Worm (Caenorhabditis elegans) whole organism, L3 larva: Measurements from ENCODE around the gene fbxa-65.

Source experiments
- R02D3.7 ChIP-seq: fragments of 150-350 bp; optimal IDR thresholded peaks from 2 replicates; lab custom pipeline; 2014; ENCODE audit warnings: missing biosample characterization, missing genetic modification characterization
- ZK546.5 ChIP-seq: sonication (generic microtip); optimal IDR thresholded peaks from 2 replicates; lab custom pipeline; 2017; ENCODE audit warnings: missing biosample characterization, missing genetic modification characterization
- aly-2 ChIP-seq: fragments of 150-350 bp; optimal IDR thresholded peaks from 2 replicates; lab custom pipeline; 2014; ENCODE audit warnings: missing biosample characterization, missing genetic modification characterization
- ceh-28 ChIP-seq: fragments of 150-350 bp; optimal IDR thresholded peaks from 2 replicates; lab custom pipeline; 2014; ENCODE audit warnings: missing biosample characterization, missing genetic modification reagents, missing genetic modification characterization
- ceh-82 ChIP-seq: fragments of 150-350 bp; optimal IDR thresholded peaks from 2 replicates; lab custom pipeline; 2014; ENCODE audit warnings: missing biosample characterization, missing genetic modification characterization
- ceh-9 ChIP-seq: sonication (generic microtip); optimal IDR thresholded peaks from 2 replicates; lab custom pipeline; 2018; ENCODE audit warnings: missing biosample characterization, missing genetic modification characterization
- daf-12 ChIP-seq: fragments of 150-350 bp; optimal IDR thresholded peaks from 2 replicates; lab custom pipeline; 2014; ENCODE audit warnings: missing biosample characterization, missing genetic modification reagents, missing genetic modification characterization
- egl-27 ChIP-seq: sonication (generic microtip); optimal IDR thresholded peaks from 4 replicates; lab custom pipeline; 2017; ENCODE audit warnings: missing biosample characterization, missing genetic modification reagents, missing genetic modification characterization
- egl-5 ChIP-seq: fragments of 150-350 bp; optimal IDR thresholded peaks from 2 replicates; lab custom pipeline; 2017; ENCODE audit warnings: missing biosample characterization, missing genetic modification reagents, missing genetic modification characterization, inconsistent platforms
- elt-1 ChIP-seq: fragments of 150-350 bp; optimal IDR thresholded peaks from 2 replicates; lab custom pipeline; 2014; ENCODE audit warnings: missing biosample characterization, missing genetic modification characterization
- elt-2 ChIP-seq: sonication (generic microtip); optimal IDR thresholded peaks from 2 replicates; lab custom pipeline; 2016; ENCODE audit warnings: missing genetic modification reagents, mild to moderate bottlenecking, missing genetic modification characterization, missing compliant biosample characterization
- elt-3 ChIP-seq, 3 experiments: fragments of 150-350 bp in 1 of 3; sonication (generic microtip) in 2 of 3; optimal IDR thresholded peaks; 2 replicates in 2 of 3; 4 replicates in 1 of 3; lab custom pipeline; 2014 to 2017; ENCODE audit warnings: missing biosample characterization in 3 of 3, missing genetic modification characterization in 3 of 3
- eor-1 ChIP-seq, 2 experiments: fragments of 150-350 bp; optimal IDR thresholded peaks; 2 replicates each; lab custom pipeline; 2014 to 2018; ENCODE audit warnings: missing biosample characterization in 2 of 2, missing genetic modification characterization in 2 of 2
- fkh-10 ChIP-seq: sonication (generic microtip); optimal IDR thresholded peaks from 2 replicates; lab custom pipeline; 2017; ENCODE audit warnings: missing biosample characterization, missing genetic modification reagents, missing genetic modification characterization
- fkh-2 ChIP-seq: fragments of 150-350 bp; optimal IDR thresholded peaks from 2 replicates; lab custom pipeline; 2014; ENCODE audit warnings: missing biosample characterization, missing genetic modification reagents, missing genetic modification characterization
- fos-1 ChIP-seq: fragments of 150-350 bp; optimal IDR thresholded peaks from 2 replicates; lab custom pipeline; 2014; ENCODE audit warnings: missing biosample characterization, missing genetic modification characterization
- jun-1 ChIP-seq: fragments of 150-350 bp; optimal IDR thresholded peaks from 2 replicates; lab custom pipeline; 2014; ENCODE audit warnings: missing biosample characterization, missing genetic modification reagents, missing genetic modification characterization
- lin-15B ChIP-seq: fragments of 150-350 bp; optimal IDR thresholded peaks from 2 replicates; lab custom pipeline; 2014; ENCODE audit warnings: missing biosample characterization, missing genetic modification characterization
- lin-39 ChIP-seq: fragments of 150-350 bp; optimal IDR thresholded peaks from 2 replicates; lab custom pipeline; 2018; ENCODE audit warnings: missing biosample characterization, missing genetic modification reagents, missing genetic modification characterization
- lsy-12 ChIP-seq: sonication (generic microtip); optimal IDR thresholded peaks from 2 replicates; lab custom pipeline; 2016; ENCODE audit warnings: mild to moderate bottlenecking, missing genetic modification characterization, missing compliant biosample characterization
- mdl-1 ChIP-seq: fragments of 150-350 bp; optimal IDR thresholded peaks from 2 replicates; lab custom pipeline; 2014; ENCODE audit warnings: missing biosample characterization, missing genetic modification characterization
- mml-1 ChIP-seq: fragments of 150-350 bp; sonication (generic microtip); optimal IDR thresholded peaks from 3 replicates; lab custom pipeline; 2014; ENCODE audit warnings: missing biosample characterization, missing genetic modification characterization
- nfya-1 ChIP-seq: sonication (generic microtip); optimal IDR thresholded peaks from 2 replicates; lab custom pipeline; 2017; ENCODE audit warnings: missing genetic modification characterization, mild to moderate bottlenecking, missing compliant biosample characterization, antibody characterized with exemption, moderate library complexity; ENCODE audit not compliant: insufficient read depth
- nhr-23 ChIP-seq: fragments of 150-350 bp; optimal IDR thresholded peaks from 2 replicates; lab custom pipeline; 2014; ENCODE audit warnings: missing biosample characterization, missing genetic modification reagents, missing genetic modification characterization
- nhr-237 ChIP-seq: fragments of 150-350 bp; optimal IDR thresholded peaks from 2 replicates; lab custom pipeline; 2014; ENCODE audit warnings: missing biosample characterization, missing genetic modification characterization
- nhr-43 ChIP-seq: sonication (generic microtip); optimal IDR thresholded peaks from 2 replicates; lab custom pipeline; 2016; ENCODE audit warnings: mild to moderate bottlenecking, missing genetic modification characterization, missing compliant biosample characterization; ENCODE audit not compliant: poor library complexity, severe bottlenecking
- nhr-67 ChIP-seq: fragments of 150-350 bp; optimal IDR thresholded peaks from 2 replicates; lab custom pipeline; 2014; ENCODE audit warnings: missing biosample characterization, missing genetic modification characterization
- nhr-76 ChIP-seq: fragments of 150-350 bp; sonication (generic microtip); optimal IDR thresholded peaks from 5 replicates; lab custom pipeline; 2014; ENCODE audit warnings: missing biosample characterization, missing genetic modification characterization
- nhr-77 ChIP-seq: fragments of 150-350 bp; optimal IDR thresholded peaks from 2 replicates; lab custom pipeline; 2014; ENCODE audit warnings: missing biosample characterization, missing genetic modification characterization
- pha-4 ChIP-seq: fragments of 150-350 bp; optimal IDR thresholded peaks from 2 replicates; lab custom pipeline; 2014; ENCODE audit warnings: missing biosample characterization, missing genetic modification reagents, missing genetic modification characterization
- pqm-1 ChIP-seq: fragments of 150-350 bp; optimal IDR thresholded peaks from 2 replicates; lab custom pipeline; 2017; ENCODE audit warnings: missing biosample characterization, missing genetic modification characterization, inconsistent platforms
- sea-2 ChIP-seq: fragments of 150-350 bp; sonication (generic microtip); optimal IDR thresholded peaks from 4 replicates; lab custom pipeline; 2014; ENCODE audit warnings: missing biosample characterization, missing genetic modification reagents, missing genetic modification characterization
- skn-1 ChIP-seq: fragments of 150-350 bp; optimal IDR thresholded peaks from 2 replicates; lab custom pipeline; 2014; ENCODE audit warnings: missing biosample characterization, missing genetic modification characterization
- unc-62 ChIP-seq: fragments of 150-350 bp; sonication (generic microtip); optimal IDR thresholded peaks from 4 replicates; lab custom pipeline; 2014; ENCODE audit warnings: missing biosample characterization, missing genetic modification reagents, missing genetic modification characterization
- zag-1 ChIP-seq: fragments of 150-350 bp; optimal IDR thresholded peaks from 2 replicates; lab custom pipeline; 2014; ENCODE audit warnings: missing biosample characterization, missing genetic modification characterization
- ztf-11 ChIP-seq: fragments of 150-350 bp; optimal IDR thresholded peaks from 2 replicates; lab custom pipeline; 2014; ENCODE audit warnings: missing biosample characterization, missing genetic modification characterization
- ztf-4 ChIP-seq: fragments of 150-350 bp; optimal IDR thresholded peaks from 2 replicates; lab custom pipeline; 2014; ENCODE audit warnings: missing biosample characterization, missing genetic modification characterization

Gene fbxa-65

DNA sequence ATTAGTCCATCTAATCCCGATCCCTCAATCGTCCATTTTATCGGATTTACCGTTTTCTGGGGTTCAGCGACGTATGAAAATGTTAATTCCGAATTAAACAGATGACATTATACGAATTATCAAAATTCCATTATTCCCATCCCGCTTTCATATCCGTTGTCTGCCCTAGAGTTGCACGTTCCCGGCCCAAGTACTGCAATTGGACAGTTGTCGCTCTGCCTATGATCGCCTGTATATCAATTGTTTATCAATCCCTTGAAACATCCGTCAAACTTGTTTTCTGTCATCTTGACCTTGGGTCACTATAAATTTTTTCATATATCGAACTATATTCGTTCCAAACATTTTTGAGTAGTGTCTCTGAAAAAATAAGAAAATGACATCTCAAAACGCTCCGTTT lies 12.0 kb upstream of the fbxa-65 start, which contains the start of gene C04E12.5:
TSS of gene C04E12.5 (plus strand) at position 301 of the 400 bp plus-strand sequence.
- no peak for TF ChIP-seq R02D3.7 (tag; lab: Kevin White, UChicago)
- no peak for TF ChIP-seq lin-39
- TF ChIP-seq unc-62 (GFP tag; lab: Kevin White, UChicago): no peak
- TF ChIP-seq daf-12 (tag; lab: Kevin White, UChicago): no peak
- no peak for TF ChIP-seq egl-5
- TF ChIP-seq nhr-76 (tag; lab: Kevin White, UChicago): no peak
- TF ChIP-seq elt-2 (tag; lab: Kevin White, UChicago): no peak
- no peak for TF ChIP-seq ztf-4 (tag; lab: Kevin White, UChicago)
- no peak for TF ChIP-seq nhr-43 (tag; lab: Kevin White, UChicago)
- no peak for TF ChIP-seq ceh-9 (tag; lab: Kevin White, UChicago)

DNA sequence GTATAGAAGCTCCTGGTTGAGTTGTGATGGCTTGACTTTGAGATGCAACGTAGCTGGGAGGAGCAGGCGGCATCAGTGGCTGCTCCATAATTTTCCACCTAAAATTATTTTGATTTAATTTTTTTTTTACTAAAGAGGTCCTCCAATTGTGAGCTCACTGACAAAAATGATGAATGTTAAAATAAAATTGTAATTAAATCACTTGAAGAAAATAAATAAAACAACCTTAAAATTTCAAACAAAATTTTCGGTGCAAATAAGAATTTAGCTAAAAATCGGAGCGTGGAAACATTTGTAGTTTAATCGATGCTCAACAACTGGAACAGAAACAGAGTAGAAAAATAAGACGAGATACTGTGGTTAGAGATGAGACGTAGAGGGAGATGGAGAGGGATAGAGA lies 10.8 kb upstream of the fbxa-65 start, which contains the start of gene scrm-3:
TSS of gene scrm-3 (minus strand) at position 101 of the 400 bp plus-strand sequence.
- no peak for TF ChIP-seq pha-4 (tag; lab: Kevin White, UChicago)
- TF ChIP-seq elt-3 (tag; optimal IDR thresholded peaks at IDR 0.05; lab: Kevin White, UChicago): no peak
- no peak for TF ChIP-seq ceh-9 (tag; lab: Kevin White, UChicago)
- no peak for TF ChIP-seq lsy-12 (tag; lab: Kevin White, UChicago)
- TF ChIP-seq mdl-1 (tag; lab: Kevin White, UChicago): no peak
- no peak for TF ChIP-seq aly-2 (tag; lab: Kevin White, UChicago)
- TF ChIP-seq nhr-237 (tag; lab: Kevin White, UChicago): no peak
- no peak for TF ChIP-seq elt-1 (tag; lab: Kevin White, UChicago)
- no peak for TF ChIP-seq fos-1 (tag; lab: Kevin White, UChicago)
- no peak for TF ChIP-seq nhr-76 (tag; lab: Kevin White, UChicago)
- TF ChIP-seq jun-1 (tag; lab: Kevin White, UChicago): no peak
- TF ChIP-seq mml-1 (tag; lab: Kevin White, UChicago): no peak
- no peak for TF ChIP-seq zag-1
- TF ChIP-seq lin-15B (tag; lab: Kevin White, UChicago): no peak
- TF ChIP-seq ztf-11: no peak
- no peak for TF ChIP-seq ceh-28 (tag; lab: Kevin White, UChicago)
- TF ChIP-seq egl-27 (tag; lab: Kevin White, UChicago): no peak
- TF ChIP-seq fkh-10: no peak
- TF ChIP-seq fkh-2 (tag; lab: Kevin White, UChicago): no peak
- TF ChIP-seq nhr-77 (tag; lab: Kevin White, UChicago): no peak
- TF ChIP-seq, all 47 proteins: peak for 0

DNA sequence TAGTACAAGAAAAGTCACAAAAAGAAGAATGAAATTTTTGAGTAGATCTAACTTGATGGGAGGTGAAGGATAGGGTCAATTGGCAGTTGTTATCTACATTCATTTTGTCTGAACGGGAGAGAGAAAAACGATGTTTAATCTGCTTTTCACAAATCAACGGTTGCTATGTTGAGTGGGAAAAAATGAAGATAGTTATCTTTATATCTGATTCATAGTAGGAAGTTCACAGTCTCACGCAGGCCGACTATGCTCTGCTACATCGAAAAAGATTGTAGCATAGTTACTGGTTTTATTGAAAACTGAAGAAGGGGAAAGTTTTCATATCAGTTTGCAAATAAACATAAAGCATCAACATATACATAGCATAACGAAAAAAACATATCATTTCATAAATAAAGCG lies 9.3 kb upstream of the fbxa-65 start:
- TF ChIP-seq ceh-28 (tag; lab: Kevin White, UChicago) (no peak), sea-2 (GFP tag; lab: Kevin White, UChicago) (no peak), ztf-4 (tag; lab: Kevin White, UChicago) (no peak), nhr-237 (tag; lab: Kevin White, UChicago) (no peak), aly-2 (tag; lab: Kevin White, UChicago) (no peak), egl-5 (no peak), elt-1 (tag; lab: Kevin White, UChicago) (peak; percentile 87), nhr-23 (peak; percentile 31), eor-1 (tag; optimal IDR thresholded peaks at IDR 0.05; lab: Kevin White, UChicago) (no peak)

DNA sequence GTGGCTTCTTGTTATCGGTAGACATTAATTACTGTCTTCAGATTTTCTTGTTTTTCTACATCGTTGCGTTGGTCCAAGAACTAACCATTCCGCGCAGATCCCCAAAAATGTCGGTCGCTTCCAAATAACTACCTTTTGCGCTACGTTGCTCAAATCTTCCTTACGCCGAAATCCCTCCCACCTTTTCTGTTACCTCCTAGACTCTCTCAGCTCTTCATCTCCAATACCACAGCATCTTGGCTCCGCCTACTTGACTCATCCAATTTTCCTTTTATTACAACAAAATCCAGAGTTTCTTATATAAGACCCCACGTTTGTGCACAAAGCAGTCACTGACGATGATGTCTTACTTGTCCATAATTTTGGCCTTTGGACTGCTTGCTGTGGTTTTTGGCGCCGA lies 6.6 kb upstream of the fbxa-65 start, which contains the start of gene C17B7.12:
TSS of gene C17B7.12 (plus strand) at position 301 of the 400 bp plus-strand sequence.
- TF ChIP-seq sea-2 (GFP tag; lab: Kevin White, UChicago) (no peak), mml-1 (tag; lab: Kevin White, UChicago) (no peak), ceh-28 (tag; lab: Kevin White, UChicago) (no peak), nhr-77 (tag; lab: Kevin White, UChicago) (no peak), nfya-1 (tag; lab: Kevin White, UChicago) (no peak), ceh-82 (tag; lab: Kevin White, UChicago) (no peak), skn-1 (tag; lab: Kevin White, UChicago) (no peak), nhr-43 (tag; lab: Kevin White, UChicago) (no peak), nhr-67 (tag; lab: Kevin White, UChicago) (no peak), pqm-1 (no peak), ZK546.5 (tag; lab: Kevin White, UChicago) (no peak), fos-1 (tag; lab: Kevin White, UChicago) (no peak), elt-1 (tag; lab: Kevin White, UChicago) (no peak), lin-15B (tag; lab: Kevin White, UChicago) (no peak), pha-4 (tag; lab: Kevin White, UChicago) (no peak), fkh-10 (no peak)
